Fruit fly (Drosophila melanogaster): Measurements from ENCODE around the gene Grx3.

The Grx3 gene

DNA sequence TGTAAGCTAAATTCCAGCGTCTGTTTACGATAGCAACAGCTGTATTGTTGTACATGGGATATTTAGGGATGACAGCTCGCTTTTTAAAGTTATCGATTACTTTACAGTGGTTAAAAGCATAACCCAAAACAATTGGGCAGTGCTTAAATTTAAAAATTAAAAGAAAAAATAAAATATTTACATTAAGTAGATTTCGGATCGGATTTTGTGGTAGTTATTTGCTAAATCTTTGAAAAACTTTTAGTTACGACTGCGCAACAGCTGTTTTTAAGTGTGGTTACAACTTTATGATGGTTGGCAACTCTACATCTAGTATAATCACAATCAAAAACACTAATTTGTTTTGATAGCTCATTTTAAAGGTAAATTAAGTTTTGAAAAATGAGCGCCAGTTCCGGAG, 21.0 kb downstream of the Grx3 start, which contains the start of the genes Ing5 and CG7099 (continued):
- TF ChIP-seq CG10209 (GFP tag; optimal IDR thresholded peaks at IDR 0.05) (peak; percentile 95), CG17359 (tag; optimal IDR thresholded peaks at IDR 0.05) (peak; percentile 96), bigmax (GFP tag; optimal IDR thresholded peaks at IDR 0.05) (peak; percentile 75), CG11247 (GFP tag; IDR thresholded peaks at IDR 0.05) (peak; percentile 95), CG18011 (GFP tag; optimal IDR thresholded peaks at IDR 0.05) (peak; percentile 87), pum (GFP tag; optimal IDR thresholded peaks at IDR 0.05) (peak; percentile 89), CG1233 (GFP tag; optimal IDR thresholded peaks at IDR 0.05) (peak; percentile 94), tgo (GFP tag; IDR thresholded peaks at IDR 0.05) (peak; percentile 96), gce (GFP tag; IDR thresholded peaks at IDR 0.05) (peak; percentile 90), chif (GFP tag; optimal IDR thresholded peaks at IDR 0.05) (peak; percentile 86 to 93), bcd (GFP tag; optimal IDR thresholded peaks at IDR 0.05) (peak; percentile 95), CG6683 (GFP tag; optimal IDR thresholded peaks at IDR 0.05) (peak; percentile 85), scrt (GFP tag; optimal IDR thresholded peaks at IDR 0.05) (peak; percentile 92), CG14667 (GFP tag; IDR thresholded peaks at IDR 0.05) (peak; percentile 95), sug (tag; optimal IDR thresholded peaks at IDR 0.05) (peak; percentile 96), ab (GFP tag; optimal IDR thresholded peaks at IDR 0.05) (peak; percentile 89), CG1024 (GFP tag; IDR thresholded peaks at IDR 0.05) (peak; percentile 92), Spps (tag; optimal IDR thresholded peaks at IDR 0.05) (peak; percentile 92), run (tag; optimal IDR thresholded peaks at IDR 0.05) (peak; percentile 90), gsb-n (tag; optimal IDR thresholded peaks at IDR 0.05) (peak; percentile 94), Doc2 (GFP tag; IDR thresholded peaks at IDR 0.05) (peak; percentile 91), CG12236 (GFP tag; optimal IDR thresholded peaks at IDR 0.05) (peak; percentile 73), so (GFP tag; IDR thresholded peaks at IDR 0.05) (peak; percentile 94), dpn (GFP tag; optimal IDR thresholded peaks at IDR 0.05) (peak; percentile 93 to 98), ash1 (GFP tag; optimal IDR thresholded peaks at IDR 0.05) (peak; percentile 61), CG5180 (GFP tag; optimal IDR thresholded peaks at IDR 0.05) (no peak), schlank (tag; optimal IDR thresholded peaks at IDR 0.05) (peak; percentile 80), ATbp (GFP tag; optimal IDR thresholded peaks at IDR 0.05) (peak; percentile 90), ftz-f1 (GFP tag; optimal IDR thresholded peaks at IDR 0.05) (peak; percentile 18), CG43689 (GFP tag; IDR thresholded peaks at IDR 0.05) (peak; percentile 91), CG15479 (GFP tag; optimal IDR thresholded peaks at IDR 0.05) (peak; percentile 36), MESR4 (GFP tag; optimal IDR thresholded peaks at IDR 0.05) (peak; percentile 53), CG10959 (GFP tag; IDR thresholded peaks at IDR 0.05) (peak; percentile 94), Oli (tag; optimal IDR thresholded peaks at IDR 0.05) (peak; percentile 94), lola (GFP tag; optimal IDR thresholded peaks at IDR 0.05) (peak in 1 of 3 experiments; percentile 94), gsb (GFP tag; IDR thresholded peaks at IDR 0.05) (peak; percentile 89), chm (GFP tag; IDR thresholded peaks at IDR 0.05) (peak; percentile 94), CG11093 (GFP tag; IDR thresholded peaks at IDR 0.05) (peak; percentile 95), Sry-β (GFP tag; optimal IDR thresholded peaks at IDR 0.05) (peak; percentile 67), Ptx1 (GFP tag; IDR thresholded peaks at IDR 0.05) (peak; percentile 98), Lpt (GFP tag; optimal IDR thresholded peaks at IDR 0.05) (no peak), zen (tag; optimal IDR thresholded peaks at IDR 0.05) (peak; percentile 97), knrl (GFP tag; IDR thresholded peaks at IDR 0.05; ENCODE audit: partially characterized antibody) (peak; percentile 78), CG8281 (tag; optimal IDR thresholded peaks at IDR 0.05) (peak; percentile 85), CG1603 (tag; optimal IDR thresholded peaks at IDR 0.05) (peak; percentile 65), crp (GFP tag; optimal IDR thresholded peaks at IDR 0.05) (peak; percentile 70 to 88), D19B (GFP tag; optimal IDR thresholded peaks at IDR 0.05) (peak; percentile 83), BtbVII (GFP tag; optimal IDR thresholded peaks at IDR 0.05) (peak; percentile 89), CG8924 (tag; optimal IDR thresholded peaks at IDR 0.05) (peak; percentile 95), Ets65A (GFP tag) (peak; percentile 98)
